Worm (Caenorhabditis elegans) whole organism, early embryonic: ENCODE data around the gene F38H4.5.

Experiments used
- B0310.2 ChIP-seq: sonication (generic microtip); optimal IDR thresholded peaks from 2 replicates; lab custom pipeline; 2016; ENCODE audit warnings: mild to moderate bottlenecking, missing genetic modification characterization, missing compliant biosample characterization
- F13C5.2 ChIP-seq: sonication (generic microtip); optimal IDR thresholded peaks from 2 replicates; lab custom pipeline; 2017; ENCODE audit warnings: mild to moderate bottlenecking, missing genetic modification characterization, inconsistent platforms, missing compliant biosample characterization
- aly-1 ChIP-seq: sonication (generic microtip); optimal IDR thresholded peaks from 2 replicates; lab custom pipeline; 2016; ENCODE audit warnings: missing genetic modification characterization, missing compliant biosample characterization
- ama-1 ChIP-seq: fragments of 150-350 bp; optimal IDR thresholded peaks from 2 replicates; lab custom pipeline; 2014
- ceh-13 ChIP-seq: fragments of 200-800 bp; sonication (Bioruptor generic); optimal IDR thresholded peaks from 2 replicates; lab custom pipeline; 2018; ENCODE audit warnings: mild to moderate bottlenecking, missing genetic modification characterization, missing compliant biosample characterization
- ceh-36 ChIP-seq: sonication (generic microtip); optimal IDR thresholded peaks from 2 replicates; lab custom pipeline; 2016; ENCODE audit warnings: missing genetic modification characterization, inconsistent platforms, missing compliant biosample characterization
- ets-7 ChIP-seq: sonication (generic microtip); optimal IDR thresholded peaks from 2 replicates; lab custom pipeline; 2016; ENCODE audit warnings: missing genotype, missing genetic modification characterization, missing compliant biosample characterization
- flt-1 ChIP-seq: fragments of 200-800 bp; sonication (Bioruptor generic); IDR thresholded peaks from 2 replicates; pipeline ENCODE4 v1.3.6; 2022; ENCODE audit warnings: missing genetic modification characterization, missing compliant biosample characterization
- hmbx-1 ChIP-seq: sonication (generic microtip); optimal IDR thresholded peaks from 2 replicates; lab custom pipeline; 2016; ENCODE audit warnings: mild to moderate bottlenecking, missing genetic modification characterization, missing compliant biosample characterization
- scrt-1 ChIP-seq: fragments of 200-800 bp; sonication (Bioruptor generic); IDR thresholded peaks from 2 replicates; pipeline ENCODE4 v1.3.6; 2022; ENCODE audit warnings: missing genetic modification characterization, missing compliant biosample characterization
- tbx-11 ChIP-seq: fragments of 200-800 bp; sonication (Bioruptor generic); IDR thresholded peaks from 2 replicates; pipeline ENCODE4 v1.3.6; 2022; ENCODE audit warnings: missing genetic modification characterization, missing compliant biosample characterization
- tra-4 ChIP-seq: sonication (generic microtip); optimal IDR thresholded peaks from 2 replicates; lab custom pipeline; 2017; ENCODE audit warnings: missing genetic modification characterization, missing compliant biosample characterization

DNA sequence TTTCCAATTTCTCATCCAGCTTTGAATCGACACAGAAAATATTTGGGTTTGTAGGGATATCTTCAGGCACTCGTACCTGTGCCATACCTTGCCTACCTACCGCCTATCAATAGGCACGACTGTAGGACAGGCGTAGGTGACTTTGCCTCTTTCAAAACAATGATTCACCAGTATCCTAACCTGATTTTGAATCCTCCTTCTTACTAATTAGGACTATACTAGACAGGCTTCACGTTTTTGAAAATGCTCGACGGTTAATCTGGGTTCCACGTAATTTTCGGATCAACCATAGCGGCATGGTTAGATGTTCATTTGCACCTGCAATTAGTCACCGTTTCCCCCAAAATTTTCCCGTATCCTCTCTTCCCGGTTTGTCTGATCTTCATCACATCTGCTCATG is 16.5 kb downstream of the F38H4.5 start:
- TF ChIP-seq ama-1 (lab: Kevin White, UChicago) (no peak), F13C5.2 (tag; lab: Kevin White, UChicago) (no peak), ceh-36 (tag; lab: Kevin White, UChicago) (no peak), scrt-1 (GFP tag; lab: Robert Waterston, UW) (no peak), hmbx-1 (tag; lab: Kevin White, UChicago) (no peak), flt-1 (GFP tag; lab: Robert Waterston, UW) (no peak), aly-1 (tag; lab: Kevin White, UChicago) (no peak), B0310.2 (no peak), tbx-11 (GFP tag; lab: Robert Waterston, UW) (no peak), ceh-13 (GFP tag; lab: Kevin White, UChicago) (no peak), ets-7 (tag; lab: Kevin White, UChicago) (no peak), tra-4 (tag; lab: Kevin White, UChicago) (no peak)
